Worm (Caenorhabditis elegans) whole organism, midembryonic: ENCODE measurements around the gene nas-20.

Experiments
- T22C8.4 ChIP-seq: fragments of 200-800 bp; sonication (Bioruptor generic); IDR thresholded peaks from 2 replicates; pipeline ENCODE4 v1.3.6; 2022; ENCODE audit warnings: missing genetic modification characterization, missing compliant biosample characterization
- cog-1 ChIP-seq: sonication (generic microtip); optimal IDR thresholded peaks from 2 replicates; lab custom pipeline; 2016; ENCODE audit warnings: missing genetic modification characterization, missing compliant biosample characterization
- flt-1 ChIP-seq: fragments of 200-800 bp; sonication (Bioruptor generic); IDR thresholded peaks from 2 replicates; pipeline ENCODE4 v1.3.6; 2022; ENCODE audit warnings: missing genetic modification characterization, missing compliant biosample characterization
- med-1 ChIP-seq: sonication (generic microtip); optimal IDR thresholded peaks from 2 replicates; lab custom pipeline; 2017; ENCODE audit warnings: missing genetic modification characterization, mild to moderate bottlenecking, missing compliant biosample characterization, antibody characterized with exemption, missing genetic modification reagents; ENCODE audit not compliant: insufficient read depth
- ref-1 ChIP-seq: fragments of 200-800 bp; sonication (Bioruptor generic); conservative IDR thresholded peaks from 2 replicates; pipeline ENCODE4 v1.3.6; 2022; ENCODE audit warnings: missing genetic modification reagents, missing genetic modification characterization, missing compliant biosample characterization
- tab-1 ChIP-seq: fragments of 200-800 bp; sonication (Bioruptor generic); IDR thresholded peaks from 2 replicates; pipeline ENCODE4 v1.3.6; 2022; ENCODE audit warnings: missing genetic modification characterization, missing compliant biosample characterization
- ztf-23 ChIP-seq: fragments of 200-800 bp; sonication (Bioruptor generic); IDR thresholded peaks from 2 replicates; pipeline ENCODE4 v1.3.6; 2022; ENCODE audit warnings: missing genetic modification reagents, missing genetic modification characterization, missing compliant biosample characterization
- ztf-29 ChIP-seq: fragments of 200-800 bp; sonication (Bioruptor generic); IDR thresholded peaks from 2 replicates; pipeline ENCODE4 v1.3.6; 2022; ENCODE audit warnings: missing genetic modification reagents, missing genetic modification characterization, missing compliant biosample characterization

- TF ChIP-seq cog-1 (tag; lab: Kevin White, UChicago) (no peak), flt-1 (no peak), ref-1 (GFP tag; lab: Robert Waterston, UW) (no peak), tab-1 (GFP tag; lab: Robert Waterston, UW) (no peak), T22C8.4 (GFP tag; lab: Robert Waterston, UW) (no peak), med-1 (GFP tag; lab: Kevin White, UChicago) (no peak), ztf-23 (GFP tag; lab: Robert Waterston, UW) (no peak), ztf-29 (GFP tag; lab: Robert Waterston, UW) (no peak)
These were observed 35.7 kb downstream of the nas-20 start for ce11 chrV:11436407-11436806.
